Fruit fly (Drosophila melanogaster) whole organism, pupa: ENCODE data around the gene CG10516.
A peak's percentile ranks its signal among the peaks of the same experiment; 100 is the strongest.

ENCODE experiments used
- CG10348 ChIP-seq: fragments of 200-800 bp; sonication (Bioruptor generic); IDR thresholded peaks from 2 replicates; pipeline ENCODE4 v1.3.6; 2022; ENCODE audit warnings: missing biosample characterization, missing genetic modification characterization
- CG12605 ChIP-seq: fragments of 200-800 bp; sonication (Bioruptor generic); IDR thresholded peaks from 2 replicates; pipeline ENCODE4 v1.3.6; 2022; ENCODE audit warnings: missing biosample characterization, missing genetic modification characterization
- CG13204 ChIP-seq: fragments of 200-800 bp; sonication (Bioruptor generic); optimal IDR thresholded peaks from 2 replicates; lab custom pipeline; 2018; ENCODE audit warnings: missing biosample characterization, mild to moderate bottlenecking, missing genetic modification characterization, moderate library complexity
- CG14655 ChIP-seq: fragments of 200-800 bp; sonication (Bioruptor generic); optimal IDR thresholded peaks from 3 replicates; lab custom pipeline; 2017; ENCODE audit warnings: mild to moderate bottlenecking, missing biosample characterization, missing genetic modification reagents, missing genetic modification characterization
- CG15710 ChIP-seq: fragments of 200-800 bp; sonication (Bioruptor generic); optimal IDR thresholded peaks from 2 replicates; lab custom pipeline; 2018; ENCODE audit warnings: missing biosample characterization, mild to moderate bottlenecking, missing genetic modification characterization, moderate library complexity
- CG17806 ChIP-seq: fragments of 200-800 bp; sonication (Bioruptor generic); optimal IDR thresholded peaks from 2 replicates; lab custom pipeline; 2018; ENCODE audit warnings: missing biosample characterization, mild to moderate bottlenecking, missing genetic modification characterization, moderate library complexity
- CG32121 ChIP-seq: fragments of 200-800 bp; sonication (Bioruptor generic); IDR thresholded peaks from 2 replicates; pipeline ENCODE4 v1.3.6; 2022; ENCODE audit warnings: missing biosample characterization, missing genetic modification characterization
- CG34367 ChIP-seq: fragments of 200-800 bp; sonication (Bioruptor generic); optimal IDR thresholded peaks from 2 replicates; lab custom pipeline; 2018; ENCODE audit warnings: missing biosample characterization, mild to moderate bottlenecking, missing genetic modification characterization
- CG4496 ChIP-seq: fragments of 200-800 bp; sonication (Bioruptor generic); IDR thresholded peaks from 3 replicates; pipeline ENCODE4 v1.3.6; 2022; ENCODE audit warnings: missing biosample characterization, missing genetic modification characterization
- CG8159 ChIP-seq: fragments of 200-800 bp; sonication (Bioruptor generic); optimal IDR thresholded peaks from 3 replicates; lab custom pipeline; 2018; ENCODE audit warnings: missing biosample characterization, mild to moderate bottlenecking, missing genetic modification characterization, moderate library complexity
- CG8301 ChIP-seq: fragments of 200-800 bp; sonication (Bioruptor generic); optimal IDR thresholded peaks from 2 replicates; lab custom pipeline; 2018; ENCODE audit warnings: missing biosample characterization, mild to moderate bottlenecking, missing genetic modification characterization
- CG9948 ChIP-seq: fragments of 200-800 bp; sonication (Bioruptor generic); optimal IDR thresholded peaks from 2 replicates; lab custom pipeline; 2018; ENCODE audit warnings: missing biosample characterization, mild to moderate bottlenecking, missing genetic modification characterization, moderate library complexity
- D1 ChIP-seq: fragments of 200-800 bp; sonication (Bioruptor generic); optimal IDR thresholded peaks from 2 replicates; lab custom pipeline; 2018; ENCODE audit warnings: missing biosample characterization, mild to moderate bottlenecking, missing genetic modification characterization, moderate library complexity
- EcR ChIP-seq: fragments of 200-800 bp; sonication (Bioruptor generic); optimal IDR thresholded peaks from 3 replicates; lab custom pipeline; 2019; ENCODE audit warnings: missing biosample characterization, missing genetic modification characterization, mild to moderate bottlenecking, moderate library complexity, missing genetic modification reagents
- Ets98B ChIP-seq: fragments of 200-800 bp; sonication (Bioruptor generic); IDR thresholded peaks from 2 replicates; pipeline ENCODE4 v1.3.6; 2022; ENCODE audit warnings: missing biosample characterization, missing genetic modification characterization
- Pif1A ChIP-seq: fragments of 200-800 bp; sonication (Bioruptor generic); optimal IDR thresholded peaks from 3 replicates; lab custom pipeline; 2016; ENCODE audit warnings: missing biosample characterization, missing genetic modification characterization
- Pif1B ChIP-seq: fragments of 200-800 bp; sonication (Bioruptor generic); optimal IDR thresholded peaks from 3 replicates; lab custom pipeline; 2016; ENCODE audit warnings: missing biosample characterization, missing genetic modification characterization
- Snoo ChIP-seq: fragments of 200-800 bp; sonication (Bioruptor generic); optimal IDR thresholded peaks from 3 replicates; lab custom pipeline; 2017; ENCODE audit warnings: missing biosample characterization, mild to moderate bottlenecking, missing genetic modification characterization, inconsistent platforms
- fd96Ca ChIP-seq: fragments of 200-800 bp; sonication (Bioruptor generic); IDR thresholded peaks from 3 replicates; pipeline ENCODE4 v1.3.6; 2022; ENCODE audit warnings: missing biosample characterization, missing genetic modification characterization
- gl ChIP-seq: fragments of 200-800 bp; sonication (Bioruptor generic); optimal IDR thresholded peaks from 2 replicates; lab custom pipeline; 2018; ENCODE audit warnings: missing biosample characterization, mild to moderate bottlenecking, missing genetic modification characterization
- rn ChIP-seq: fragments of 200-800 bp; sonication (Bioruptor generic); IDR thresholded peaks from 2 replicates; pipeline ENCODE4 v1.3.6; 2022; ENCODE audit warnings: missing biosample characterization, missing genetic modification characterization

The CG10516 gene

DNA sequence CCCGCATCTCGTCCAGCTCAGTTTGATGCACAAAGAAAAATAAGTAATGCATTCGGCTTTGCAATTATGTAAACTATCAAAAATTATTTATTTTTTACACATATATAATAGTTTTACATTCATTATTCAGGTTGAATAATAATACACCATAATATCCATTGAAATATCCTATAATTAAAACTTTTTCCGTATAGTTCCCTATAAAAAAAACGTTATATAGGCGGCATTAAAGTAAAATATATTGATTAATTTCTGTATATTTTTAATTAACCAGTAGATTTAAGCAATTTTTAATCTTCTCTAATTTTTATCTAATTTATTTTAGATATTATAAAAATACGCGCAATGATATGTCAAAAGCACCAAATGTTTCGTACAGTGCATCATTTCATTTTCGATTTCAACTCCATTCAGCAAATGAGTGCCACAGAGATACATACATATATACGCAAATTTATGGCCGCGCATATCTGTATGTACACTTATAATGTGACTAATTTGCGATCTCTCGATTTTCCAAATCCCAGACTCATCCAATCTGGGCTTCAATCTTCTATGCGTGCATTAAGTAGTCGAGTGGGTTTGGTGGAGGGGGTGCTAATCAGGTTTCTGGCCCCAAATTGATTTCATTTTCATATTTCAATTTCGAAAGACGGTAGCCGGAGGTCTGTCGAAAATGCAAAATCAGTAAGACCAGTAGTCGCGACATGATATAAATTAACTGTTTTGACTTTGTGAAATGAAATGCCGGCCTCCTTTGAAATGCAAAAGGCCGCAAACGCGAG lies 45.4 kb downstream of the CG10516 start:
- peak; percentile 34 for TF ChIP-seq CG9948 (tag; lab: Kevin White, UChicago)
- TF ChIP-seq CG14655 (GFP tag; lab: Kevin White, UChicago) = peak; percentile 13
- TF ChIP-seq Snoo = no peak
- TF ChIP-seq CG8159 = peak; percentile 36

- TF ChIP-seq CG34367 (tag; lab: Kevin White, UChicago) = no peak
- TF ChIP-seq gl (tag; lab: Kevin White, UChicago) = no peak
- no peak for TF ChIP-seq CG17806 (tag; lab: Kevin White, UChicago)
- TF ChIP-seq EcR (GFP tag; lab: Kevin White, UChicago) = no peak
- no peak for TF ChIP-seq CG8301 (tag; lab: Kevin White, UChicago)
- TF ChIP-seq CG13204 (GFP tag; lab: Kevin White, UChicago) = no peak
- TF ChIP-seq CG14655 (GFP tag; lab: Kevin White, UChicago) = no peak
- TF ChIP-seq rn (GFP tag; lab: Robert Waterston, UW) = no peak
- TF ChIP-seq CG8159 = no peak
Observed at dm6 chr3L:16014515-16014914, 46.5 kb downstream of the CG10516 start.

DNA sequence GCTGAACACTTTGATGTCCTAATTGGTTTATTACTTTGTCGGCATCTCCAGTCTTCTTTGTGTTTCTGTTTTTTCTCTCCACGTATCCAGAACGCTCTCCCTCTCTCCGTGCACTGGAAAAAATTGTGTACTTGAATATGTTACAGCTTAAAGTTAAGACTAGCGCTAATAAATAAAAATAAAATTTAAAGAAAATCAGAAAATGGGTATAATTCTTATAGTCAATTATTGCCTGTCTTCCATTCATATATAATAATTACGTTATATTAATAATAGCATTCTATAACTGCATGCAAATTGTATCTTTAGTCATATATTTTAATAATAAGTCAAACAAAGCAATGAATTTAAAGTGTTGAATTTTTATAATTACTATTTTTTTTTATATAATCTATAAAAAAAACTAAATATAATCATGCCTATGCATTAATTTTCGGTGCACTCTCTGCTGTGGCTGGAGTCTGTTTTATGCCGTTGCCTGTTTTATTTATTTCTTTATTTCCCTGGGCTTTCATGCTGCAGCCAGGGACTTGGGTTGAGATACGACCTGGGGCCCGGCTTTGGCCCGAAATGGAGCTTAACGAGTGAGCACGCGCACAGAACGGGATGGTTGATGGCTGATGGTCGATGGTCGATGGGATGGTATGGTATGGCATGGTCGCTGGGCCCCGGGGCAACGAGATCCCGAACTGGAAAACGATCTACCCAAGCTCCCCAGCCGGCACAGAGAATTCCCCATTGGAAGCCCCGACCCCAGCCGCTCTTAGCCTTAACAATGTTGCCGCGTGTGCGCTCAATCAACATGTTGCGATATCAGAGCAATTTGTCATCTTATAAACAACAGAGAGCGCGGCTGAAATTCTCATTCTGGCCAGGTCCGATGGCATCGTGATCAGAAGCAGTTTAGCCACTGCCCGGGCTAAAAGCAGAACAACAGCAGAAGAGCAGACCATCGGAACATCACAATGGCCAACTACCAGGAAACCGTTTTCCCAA lies 48.1 kb downstream of the CG10516 start:
- TF ChIP-seq Snoo = peak; percentile 55
- peak; percentile 74 for TF ChIP-seq D1 (tag; lab: Kevin White, UChicago)
- no peak for TF ChIP-seq CG12605 (GFP tag; lab: Robert Waterston, UW)
- peak; percentile 71 for TF ChIP-seq CG17806 (tag; lab: Kevin White, UChicago)
- peak; percentile 3 for TF ChIP-seq Pif1A (GFP tag; lab: Kevin White, UChicago)
- TF ChIP-seq gl (tag; lab: Kevin White, UChicago) = no peak
- TF ChIP-seq CG32121 (GFP tag; lab: Robert Waterston, UW) = no peak
- TF ChIP-seq rn (GFP tag; lab: Robert Waterston, UW) = no peak
- TF ChIP-seq CG34367 (tag; lab: Kevin White, UChicago) = peak; percentile 33
- TF ChIP-seq fd96Ca (GFP tag; lab: Robert Waterston, UW) = no peak
- TF ChIP-seq CG4496 = no peak
- TF ChIP-seq CG9948 (tag; lab: Kevin White, UChicago) = peak; percentile 80
- no peak for TF ChIP-seq CG13204 (GFP tag; lab: Kevin White, UChicago)
- no peak for TF ChIP-seq CG10348 (GFP tag; lab: Robert Waterston, UW)
- TF ChIP-seq Pif1B (GFP tag; lab: Kevin White, UChicago) = peak; percentile 35
- peak; percentile 50 for TF ChIP-seq CG8301 (tag; lab: Kevin White, UChicago)
- no peak for TF ChIP-seq EcR (GFP tag; lab: Kevin White, UChicago)
- no peak for TF ChIP-seq Ets98B
- peak; percentile 86 for TF ChIP-seq CG8159
- peak; percentile 68 for TF ChIP-seq CG14655 (GFP tag; lab: Kevin White, UChicago)
- TF ChIP-seq CG15710 = peak; percentile 64

DNA sequence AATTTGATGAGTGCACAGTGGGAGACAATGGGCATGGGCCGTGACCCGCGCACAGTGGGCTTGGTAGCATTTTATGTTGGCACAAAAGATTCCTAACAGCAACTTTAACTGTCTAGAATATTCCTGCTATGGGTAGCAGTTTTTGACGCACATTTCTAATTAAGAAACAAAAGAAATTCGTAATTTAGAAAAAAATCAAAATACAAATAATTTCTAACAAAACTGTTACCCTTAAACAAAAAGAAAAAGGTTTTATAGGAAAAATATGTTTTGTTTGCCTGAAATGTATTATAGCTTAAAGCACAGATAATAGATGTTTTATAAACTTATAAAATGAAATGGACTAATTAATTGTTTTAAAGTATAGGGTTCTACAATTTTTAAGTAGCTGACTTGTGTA lies 48.9 kb downstream of the CG10516 start:
- peak; percentile 21 for TF ChIP-seq CG9948 (tag; lab: Kevin White, UChicago)
- TF ChIP-seq gl (tag; lab: Kevin White, UChicago) = no peak
- TF ChIP-seq fd96Ca (GFP tag; lab: Robert Waterston, UW) = no peak
- TF ChIP-seq CG8159 = peak; percentile 46
- no peak for TF ChIP-seq D1 (tag; lab: Kevin White, UChicago)
- peak; percentile 32 for TF ChIP-seq CG14655 (GFP tag; lab: Kevin White, UChicago)
- no peak for TF ChIP-seq Snoo
- TF ChIP-seq CG17806 (tag; lab: Kevin White, UChicago) = no peak
- no peak for TF ChIP-seq rn (GFP tag; lab: Robert Waterston, UW)
- no peak for TF ChIP-seq CG13204 (GFP tag; lab: Kevin White, UChicago)
- TF ChIP-seq Pif1A (GFP tag; lab: Kevin White, UChicago) = no peak
- TF ChIP-seq CG12605 (GFP tag; lab: Robert Waterston, UW) = no peak
- no peak for TF ChIP-seq CG34367 (tag; lab: Kevin White, UChicago)

DNA sequence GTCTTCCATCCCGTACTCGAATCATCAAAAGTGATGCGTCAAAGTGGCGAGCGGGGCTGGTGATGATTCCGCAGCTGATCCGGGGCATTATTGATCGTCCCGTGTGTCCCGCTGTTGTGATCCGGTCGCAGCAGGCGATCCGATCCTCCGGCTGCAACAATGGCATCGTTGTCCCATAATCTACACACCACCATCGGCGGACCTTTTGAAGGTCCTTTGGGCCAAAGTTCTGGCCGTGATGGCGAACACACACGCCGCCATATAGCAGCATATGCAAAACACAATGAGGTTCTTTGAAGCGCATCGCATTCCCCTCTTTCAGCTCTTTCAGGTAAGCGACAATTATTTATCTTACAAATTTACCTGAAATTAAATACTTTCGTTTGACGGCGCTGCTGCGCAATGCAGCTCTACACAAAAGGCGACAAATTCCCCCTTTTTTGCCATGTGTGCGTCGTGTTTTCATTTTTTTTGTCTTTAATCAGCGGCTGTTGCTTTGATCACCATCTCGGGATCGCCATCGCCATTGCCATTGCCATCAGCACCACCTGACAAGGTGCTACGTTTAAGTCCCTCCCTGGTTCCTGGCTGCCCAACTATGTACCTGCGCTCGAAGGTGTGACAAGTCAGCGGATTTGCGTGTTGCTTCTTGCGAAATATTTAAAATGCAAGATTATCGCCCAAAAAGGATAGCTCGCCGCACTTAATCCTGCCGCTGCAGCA lies 49.7 kb downstream of the CG10516 start:
- TF ChIP-seq CG9948 (tag; lab: Kevin White, UChicago) (no peak), D1 (tag; lab: Kevin White, UChicago) (no peak)
